Worm (Caenorhabditis elegans) whole organism, L3 larva: Measurements from ENCODE around the gene uda-1.

ENCODE experiments used
- R02D3.7 ChIP-seq: fragments of 150-350 bp; optimal IDR thresholded peaks from 2 replicates; lab custom pipeline; 2014; ENCODE audit warnings: missing biosample characterization, missing genetic modification characterization
- aly-2 ChIP-seq: fragments of 150-350 bp; optimal IDR thresholded peaks from 2 replicates; lab custom pipeline; 2014; ENCODE audit warnings: missing biosample characterization, missing genetic modification characterization
- ama-1 ChIP-seq: fragments of 150-350 bp; optimal IDR thresholded peaks from 2 replicates; lab custom pipeline; 2018
- ceh-28 ChIP-seq: fragments of 150-350 bp; optimal IDR thresholded peaks from 2 replicates; lab custom pipeline; 2014; ENCODE audit warnings: missing biosample characterization, missing genetic modification reagents, missing genetic modification characterization
- daf-12 ChIP-seq: fragments of 150-350 bp; optimal IDR thresholded peaks from 2 replicates; lab custom pipeline; 2014; ENCODE audit warnings: missing biosample characterization, missing genetic modification reagents, missing genetic modification characterization
- egl-27 ChIP-seq: sonication (generic microtip); optimal IDR thresholded peaks from 4 replicates; lab custom pipeline; 2017; ENCODE audit warnings: missing biosample characterization, missing genetic modification reagents, missing genetic modification characterization
- egl-5 ChIP-seq: fragments of 150-350 bp; optimal IDR thresholded peaks from 2 replicates; lab custom pipeline; 2017; ENCODE audit warnings: missing biosample characterization, missing genetic modification reagents, missing genetic modification characterization, inconsistent platforms
- elt-2 ChIP-seq: sonication (generic microtip); optimal IDR thresholded peaks from 2 replicates; lab custom pipeline; 2016; ENCODE audit warnings: missing genetic modification reagents, mild to moderate bottlenecking, missing genetic modification characterization, missing compliant biosample characterization
- elt-3 ChIP-seq, 3 experiments: fragments of 150-350 bp in 1 of 3; sonication (generic microtip) in 2 of 3; optimal IDR thresholded peaks; 2 replicates in 2 of 3; 4 replicates in 1 of 3; lab custom pipeline; 2014 to 2017; ENCODE audit warnings: missing biosample characterization in 3 of 3, missing genetic modification characterization in 3 of 3
- eor-1 ChIP-seq, 2 experiments: fragments of 150-350 bp; optimal IDR thresholded peaks; 2 replicates each; lab custom pipeline; 2014 to 2018; ENCODE audit warnings: missing biosample characterization in 2 of 2, missing genetic modification characterization in 2 of 2
- fkh-10 ChIP-seq: sonication (generic microtip); optimal IDR thresholded peaks from 2 replicates; lab custom pipeline; 2017; ENCODE audit warnings: missing biosample characterization, missing genetic modification reagents, missing genetic modification characterization
- fos-1 ChIP-seq: fragments of 150-350 bp; optimal IDR thresholded peaks from 2 replicates; lab custom pipeline; 2014; ENCODE audit warnings: missing biosample characterization, missing genetic modification characterization
- hmg-11 ChIP-seq: sonication (generic microtip); optimal IDR thresholded peaks from 2 replicates; lab custom pipeline; 2016; ENCODE audit warnings: missing genetic modification characterization, missing compliant biosample characterization
- jun-1 ChIP-seq: fragments of 150-350 bp; optimal IDR thresholded peaks from 2 replicates; lab custom pipeline; 2014; ENCODE audit warnings: missing biosample characterization, missing genetic modification reagents, missing genetic modification characterization
- lin-39 ChIP-seq: fragments of 150-350 bp; optimal IDR thresholded peaks from 2 replicates; lab custom pipeline; 2018; ENCODE audit warnings: missing biosample characterization, missing genetic modification reagents, missing genetic modification characterization
- lsy-12 ChIP-seq: sonication (generic microtip); optimal IDR thresholded peaks from 2 replicates; lab custom pipeline; 2016; ENCODE audit warnings: mild to moderate bottlenecking, missing genetic modification characterization, missing compliant biosample characterization
- mdl-1 ChIP-seq: fragments of 150-350 bp; optimal IDR thresholded peaks from 2 replicates; lab custom pipeline; 2014; ENCODE audit warnings: missing biosample characterization, missing genetic modification characterization
- mml-1 ChIP-seq: fragments of 150-350 bp; sonication (generic microtip); optimal IDR thresholded peaks from 3 replicates; lab custom pipeline; 2014; ENCODE audit warnings: missing biosample characterization, missing genetic modification characterization
- nfya-1 ChIP-seq: sonication (generic microtip); optimal IDR thresholded peaks from 2 replicates; lab custom pipeline; 2017; ENCODE audit warnings: missing genetic modification characterization, mild to moderate bottlenecking, missing compliant biosample characterization, antibody characterized with exemption, moderate library complexity; ENCODE audit not compliant: insufficient read depth
- nhr-12 ChIP-seq: fragments of 150-350 bp; optimal IDR thresholded peaks from 2 replicates; lab custom pipeline; 2014; ENCODE audit warnings: missing biosample characterization, missing genetic modification characterization
- nhr-23 ChIP-seq: fragments of 150-350 bp; optimal IDR thresholded peaks from 2 replicates; lab custom pipeline; 2014; ENCODE audit warnings: missing biosample characterization, missing genetic modification reagents, missing genetic modification characterization
- nhr-237 ChIP-seq: fragments of 150-350 bp; optimal IDR thresholded peaks from 2 replicates; lab custom pipeline; 2014; ENCODE audit warnings: missing biosample characterization, missing genetic modification characterization
- nhr-25 ChIP-seq: sonication (generic microtip); optimal IDR thresholded peaks from 2 replicates; lab custom pipeline; 2017; ENCODE audit warnings: missing biosample characterization, missing genetic modification characterization
- nhr-28 ChIP-seq: fragments of 150-350 bp; optimal IDR thresholded peaks from 2 replicates; lab custom pipeline; 2014; ENCODE audit warnings: missing biosample characterization, missing genetic modification characterization
- nhr-67 ChIP-seq: fragments of 150-350 bp; optimal IDR thresholded peaks from 2 replicates; lab custom pipeline; 2014; ENCODE audit warnings: missing biosample characterization, missing genetic modification characterization
- nhr-76 ChIP-seq: fragments of 150-350 bp; sonication (generic microtip); optimal IDR thresholded peaks from 5 replicates; lab custom pipeline; 2014; ENCODE audit warnings: missing biosample characterization, missing genetic modification characterization
- nhr-77 ChIP-seq: fragments of 150-350 bp; optimal IDR thresholded peaks from 2 replicates; lab custom pipeline; 2014; ENCODE audit warnings: missing biosample characterization, missing genetic modification characterization
- pha-4 ChIP-seq: fragments of 150-350 bp; optimal IDR thresholded peaks from 2 replicates; lab custom pipeline; 2014; ENCODE audit warnings: missing biosample characterization, missing genetic modification reagents, missing genetic modification characterization
- pqm-1 ChIP-seq: fragments of 150-350 bp; optimal IDR thresholded peaks from 2 replicates; lab custom pipeline; 2017; ENCODE audit warnings: missing biosample characterization, missing genetic modification characterization, inconsistent platforms
- sea-2 ChIP-seq: fragments of 150-350 bp; sonication (generic microtip); optimal IDR thresholded peaks from 4 replicates; lab custom pipeline; 2014; ENCODE audit warnings: missing biosample characterization, missing genetic modification reagents, missing genetic modification characterization
- tbx-2 ChIP-seq: sonication (generic microtip); optimal IDR thresholded peaks from 2 replicates; lab custom pipeline; 2016; ENCODE audit warnings: mild to moderate bottlenecking, missing genetic modification characterization, missing compliant biosample characterization
- unc-39 ChIP-seq: sonication (generic microtip); optimal IDR thresholded peaks from 4 replicates; lab custom pipeline; 2017; ENCODE audit warnings: missing biosample characterization, missing genetic modification characterization
- unc-62 ChIP-seq: fragments of 150-350 bp; sonication (generic microtip); optimal IDR thresholded peaks from 4 replicates; lab custom pipeline; 2014; ENCODE audit warnings: missing biosample characterization, missing genetic modification reagents, missing genetic modification characterization
- zag-1 ChIP-seq: fragments of 150-350 bp; optimal IDR thresholded peaks from 2 replicates; lab custom pipeline; 2014; ENCODE audit warnings: missing biosample characterization, missing genetic modification characterization
- ztf-11 ChIP-seq: fragments of 150-350 bp; optimal IDR thresholded peaks from 2 replicates; lab custom pipeline; 2014; ENCODE audit warnings: missing biosample characterization, missing genetic modification characterization

Gene uda-1

DNA sequence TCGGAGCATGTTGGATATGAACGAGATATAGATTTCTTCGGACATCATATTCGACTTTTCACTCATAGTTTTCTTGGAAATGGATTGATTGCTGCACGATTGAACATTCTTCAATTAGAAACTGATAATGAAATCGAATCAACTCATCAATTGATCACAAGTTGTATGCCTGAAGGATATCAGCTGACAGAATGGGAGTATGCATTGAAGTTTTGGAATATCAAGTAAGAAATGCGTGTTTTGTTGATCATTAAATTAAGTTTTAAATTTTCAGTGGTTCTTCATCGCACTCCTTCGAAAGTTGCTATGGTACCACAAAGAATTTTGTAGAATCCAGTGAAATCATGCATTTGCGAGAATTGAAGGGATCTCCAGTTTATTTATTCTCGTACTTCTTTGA, 1.8 kb downstream of the uda-1 start:
- TF ChIP-seq elt-3 (tag; optimal IDR thresholded peaks at IDR 0.05; lab: Kevin White, UChicago) = no peak
- no peak for TF ChIP-seq nhr-28 (tag; lab: Kevin White, UChicago)
- no peak for TF ChIP-seq sea-2
- TF ChIP-seq unc-39 (tag; lab: Kevin White, UChicago) = no peak
- TF ChIP-seq pha-4 (tag; lab: Kevin White, UChicago) = no peak
- no peak for TF ChIP-seq mml-1 (tag; lab: Kevin White, UChicago)
- TF ChIP-seq tbx-2 (tag; lab: Kevin White, UChicago) = no peak
- no peak for TF ChIP-seq zag-1 (tag; lab: Kevin White, UChicago)
- no peak for TF ChIP-seq nhr-77 (tag; lab: Kevin White, UChicago)
- TF ChIP-seq jun-1 = no peak
- TF ChIP-seq hmg-11 = no peak
- TF ChIP-seq mdl-1 (tag; lab: Kevin White, UChicago) = no peak
- TF ChIP-seq nhr-25 (tag; lab: Kevin White, UChicago) = no peak
- TF ChIP-seq nfya-1 (tag; lab: Kevin White, UChicago) = no peak
- no peak for TF ChIP-seq egl-5
- TF ChIP-seq nhr-67 = no peak
- no peak for TF ChIP-seq nhr-76 (tag; lab: Kevin White, UChicago)
- TF ChIP-seq nhr-23 (tag; lab: Kevin White, UChicago) = no peak
- no peak for TF ChIP-seq ceh-28

DNA sequence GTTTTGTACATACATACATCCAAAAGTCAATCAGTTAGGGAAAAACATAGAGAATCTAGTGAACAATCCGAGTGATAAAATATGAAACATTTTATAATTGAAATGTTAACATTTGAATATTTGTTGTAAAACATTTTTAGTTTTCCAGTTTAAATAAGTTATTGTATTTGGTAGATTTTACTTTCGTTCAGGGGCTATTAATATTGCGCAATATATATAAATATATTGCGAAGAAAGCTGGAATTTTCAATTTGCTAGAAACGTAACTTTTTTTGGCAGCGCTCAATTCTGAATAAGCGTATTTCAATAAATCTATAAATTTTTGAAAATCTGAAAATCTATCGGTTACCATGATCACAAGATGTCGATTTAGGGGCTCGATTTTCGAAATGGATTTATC, 2.9 kb downstream of the uda-1 start:
- no peak for TF ChIP-seq zag-1 (tag; lab: Kevin White, UChicago)
- TF ChIP-seq pha-4 (tag; lab: Kevin White, UChicago) = peak; percentile 2

DNA sequence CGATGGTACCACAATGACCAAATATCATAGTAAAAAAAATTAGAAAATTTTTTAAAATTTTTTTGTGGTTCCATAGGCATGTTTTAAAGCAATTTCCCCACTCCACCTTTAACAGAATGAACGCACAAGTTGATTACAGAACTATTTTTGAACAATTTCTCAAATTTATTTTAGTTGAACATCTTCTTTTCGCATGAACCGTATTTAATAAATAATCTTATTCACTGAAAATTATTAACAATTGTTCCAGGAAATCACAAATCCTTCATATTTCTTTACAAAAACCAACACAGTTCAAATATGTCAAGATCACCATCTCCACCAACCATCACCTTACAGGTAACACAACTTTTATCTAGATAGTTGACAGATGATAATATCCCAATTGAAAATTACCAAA, 7.1 kb downstream of the uda-1 start, which contains the start of gene lea-1:
Gene lea-1 (plus strand): TSS at position 301 of the 400 bp plus-strand sequence.
- TF ChIP-seq nhr-77 (tag; lab: Kevin White, UChicago) = no peak
- TF ChIP-seq zag-1 (tag; lab: Kevin White, UChicago) = no peak
- TF ChIP-seq lsy-12 (tag; lab: Kevin White, UChicago) = no peak
- TF ChIP-seq egl-5 = no peak
- TF ChIP-seq ama-1 (lab: Kevin White, UChicago) = no peak

DNA sequence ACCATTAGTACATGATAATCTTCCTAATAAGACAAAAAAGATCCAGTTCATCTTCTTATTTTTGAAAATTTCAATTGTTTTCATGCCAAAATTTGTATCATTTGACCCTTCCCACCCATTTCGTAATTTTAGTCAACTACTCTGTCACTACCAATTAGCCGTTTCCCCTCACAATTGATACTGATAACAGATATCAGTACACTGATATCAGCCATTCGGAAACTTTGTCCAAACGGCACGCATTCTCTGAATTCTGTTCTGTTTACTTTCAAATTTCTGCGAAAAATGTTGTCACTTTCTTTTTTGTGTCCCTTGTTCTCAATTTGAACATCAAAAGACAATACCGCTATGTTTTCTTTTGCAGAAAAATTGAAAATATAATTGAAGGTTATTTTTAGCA, 8.1 kb downstream of the uda-1 start:
- no peak for TF ChIP-seq ceh-28
- TF ChIP-seq nhr-76 (tag; lab: Kevin White, UChicago) = no peak
- no peak for TF ChIP-seq fos-1
- peak; percentile 62 for TF ChIP-seq pqm-1 (tag; lab: Kevin White, UChicago)
- TF ChIP-seq elt-3 (tag; optimal IDR thresholded peaks at IDR 0.05; lab: Kevin White, UChicago) = peak in 2 of 3 experiments; percentile 92 to 93
- peak; percentile 68 for TF ChIP-seq elt-2 (tag; lab: Kevin White, UChicago)
- TF ChIP-seq R02D3.7 = no peak
- no peak for TF ChIP-seq nhr-28 (tag; lab: Kevin White, UChicago)
- TF ChIP-seq pha-4 (tag; lab: Kevin White, UChicago) = peak; percentile 23

DNA sequence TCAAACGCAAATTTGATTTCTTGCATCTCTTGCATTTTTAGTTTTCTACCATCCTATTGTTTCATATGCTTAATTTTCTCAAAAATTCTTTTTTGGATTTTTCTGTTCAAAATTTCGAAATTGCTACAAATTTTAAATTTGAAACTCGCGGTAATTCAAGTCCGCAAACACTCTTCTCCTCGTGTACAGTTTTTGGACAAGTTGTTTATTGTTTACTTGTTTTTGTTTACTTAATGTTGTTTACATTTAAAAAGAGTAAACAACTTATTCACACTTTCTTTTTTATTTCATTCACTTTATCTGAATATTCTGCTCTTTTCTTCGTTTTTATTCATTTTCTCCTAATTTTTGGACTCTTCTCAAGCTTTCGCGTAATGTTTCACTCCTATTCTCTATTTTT, 13.7 kb downstream of the uda-1 start:
- TF ChIP-seq daf-12 (tag; lab: Kevin White, UChicago) (no peak), aly-2 (tag; lab: Kevin White, UChicago) (no peak), lin-39 (tag; lab: Kevin White, UChicago) (no peak), jun-1 (no peak), nhr-76 (tag; lab: Kevin White, UChicago) (no peak), fos-1 (no peak), R02D3.7 (no peak), nhr-237 (tag; lab: Kevin White, UChicago) (no peak), ama-1 (lab: Kevin White, UChicago) (no peak), lsy-12 (tag; lab: Kevin White, UChicago) (no peak)

DNA sequence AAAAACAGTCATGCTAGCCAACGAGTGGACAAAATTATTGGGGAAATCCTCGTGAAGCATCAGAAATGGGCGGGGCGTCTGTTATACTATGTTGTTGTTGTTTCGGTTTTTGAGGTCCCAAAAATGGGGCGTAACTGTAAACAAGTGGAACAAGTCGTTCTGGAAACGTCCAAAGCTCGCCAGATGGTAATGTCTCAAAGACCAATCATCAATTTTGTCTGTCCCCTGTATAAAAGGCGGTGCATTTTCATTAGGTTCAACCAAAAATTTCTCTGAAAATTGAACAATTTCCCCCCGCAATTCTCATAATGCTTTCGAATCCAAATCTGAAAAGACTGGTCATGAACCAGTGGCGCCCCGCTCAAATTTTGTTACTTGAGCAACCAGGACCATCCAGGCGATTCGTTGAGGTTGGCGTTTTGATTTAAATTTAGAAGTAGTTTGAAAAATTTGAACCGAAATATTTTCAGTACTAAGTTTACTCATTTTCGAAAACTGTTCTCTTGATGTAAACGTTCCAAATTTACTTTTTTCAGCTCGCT, 14.6 kb downstream of the uda-1 start:
- TF ChIP-seq eor-1 (tag; optimal IDR thresholded peaks at IDR 0.05; lab: Kevin White, UChicago) = no peak
- TF ChIP-seq fkh-10 (GFP tag; lab: Kevin White, UChicago) = no peak
- no peak for TF ChIP-seq nhr-28 (tag; lab: Kevin White, UChicago)
- TF ChIP-seq lsy-12 (tag; lab: Kevin White, UChicago) = no peak
- TF ChIP-seq R02D3.7 = no peak
- TF ChIP-seq ceh-28 = no peak
- TF ChIP-seq nhr-12 = no peak
- no peak for TF ChIP-seq ztf-11 (tag; lab: Kevin White, UChicago)
- no peak for TF ChIP-seq lin-39 (tag; lab: Kevin White, UChicago)
- no peak for TF ChIP-seq egl-27 (tag; lab: Kevin White, UChicago)
- no peak for TF ChIP-seq elt-2 (tag; lab: Kevin White, UChicago)
- TF ChIP-seq pqm-1 (tag; lab: Kevin White, UChicago) = no peak
- no peak for TF ChIP-seq nhr-77 (tag; lab: Kevin White, UChicago)
- no peak for TF ChIP-seq nhr-23 (tag; lab: Kevin White, UChicago)
- no peak for TF ChIP-seq unc-62 (GFP tag; lab: Kevin White, UChicago)
- TF ChIP-seq tbx-2 (tag; lab: Kevin White, UChicago) = no peak
